Worm (Caenorhabditis elegans) whole organism, young adult: ENCODE measurements around the gene lgc-48.

Experiments used
- B0035.1 ChIP-seq: sonication (generic microtip); optimal IDR thresholded peaks from 2 replicates; lab custom pipeline; 2016; ENCODE audit warnings: missing genetic modification characterization, mild to moderate bottlenecking, missing compliant biosample characterization, missing genotype, missing genetic modification reagents
- B0336.3 ChIP-seq: fragments of 200-800 bp; sonication (Bioruptor generic); IDR thresholded peaks from 2 replicates; pipeline ENCODE4 v1.3.6; 2022; ENCODE audit warnings: missing genetic modification characterization, missing compliant biosample characterization
- F39B2.1 ChIP-seq: fragments of 200-800 bp; sonication (Bioruptor generic); IDR thresholded peaks from 2 replicates; pipeline ENCODE4 v1.3.6; 2022; ENCODE audit warnings: missing genetic modification reagents, missing genetic modification characterization, missing compliant biosample characterization
- F57C9.4 ChIP-seq: sonication (generic microtip); optimal IDR thresholded peaks from 2 replicates; lab custom pipeline; 2017; ENCODE audit warnings: mild to moderate bottlenecking, missing genetic modification characterization, missing compliant biosample characterization
- K12H6.12 ChIP-seq: fragments of 200-800 bp; sonication (Bioruptor generic); optimal IDR thresholded peaks from 2 replicates; lab custom pipeline; 2018; ENCODE audit warnings: mild to moderate bottlenecking, missing genetic modification characterization, missing compliant biosample characterization
- T07F8.4 ChIP-seq: sonication (generic microtip); optimal IDR thresholded peaks from 2 replicates; lab custom pipeline; 2016; ENCODE audit warnings: mild to moderate bottlenecking, missing genetic modification characterization, moderate library complexity, missing compliant biosample characterization
- Y56A3A.18 ChIP-seq: fragments of 200-800 bp; sonication (Bioruptor generic); IDR thresholded peaks from 2 replicates; pipeline ENCODE4 v1.3.6; 2022; ENCODE audit warnings: missing genetic modification reagents, missing genetic modification characterization, missing compliant biosample characterization
- ama-1 ChIP-seq, 3 experiments: fragments of 150-350 bp in 1 of 3; sonication (generic microtip) in 2 of 3; optimal IDR thresholded peaks; 2 replicates each; lab custom pipeline; 2014 to 2018; ENCODE audit warnings: missing biosample characterization in 2 of 3, missing genetic modification characterization in 2 of 3, missing genetic modification reagents in 2 of 3
- aptf-2 ChIP-seq: fragments of 200-800 bp; sonication (Bioruptor generic); conservative IDR thresholded peaks from 2 replicates; pipeline ENCODE4 v1.3.6; 2022; ENCODE audit warnings: missing genetic modification reagents, missing genetic modification characterization, missing compliant biosample characterization
- atf-7 ChIP-seq: sonication (generic microtip); optimal IDR thresholded peaks from 2 replicates; lab custom pipeline; 2017; ENCODE audit warnings: mild to moderate bottlenecking, missing genetic modification characterization, missing compliant biosample characterization
- athp-1 ChIP-seq: sonication (generic microtip); optimal IDR thresholded peaks from 2 replicates; lab custom pipeline; 2017; ENCODE audit warnings: mild to moderate bottlenecking, missing genetic modification characterization, missing compliant biosample characterization
- ceh-100 ChIP-seq: fragments of 200-800 bp; sonication (Bioruptor generic); IDR thresholded peaks from 2 replicates; pipeline ENCODE4 v1.3.6; 2022; ENCODE audit warnings: missing genetic modification reagents, missing genetic modification characterization, missing compliant biosample characterization
- ceh-27 ChIP-seq: fragments of 200-800 bp; sonication (Bioruptor generic); optimal IDR thresholded peaks from 2 replicates; lab custom pipeline; 2018; ENCODE audit warnings: mild to moderate bottlenecking, missing genetic modification characterization, moderate library complexity, missing compliant biosample characterization
- ceh-40 ChIP-seq: fragments of 200-800 bp; sonication (Bioruptor generic); IDR thresholded peaks from 2 replicates; pipeline ENCODE4 v1.3.6; 2022; ENCODE audit warnings: missing genetic modification characterization, missing compliant biosample characterization
- dpff-1 ChIP-seq: sonication (generic microtip); optimal IDR thresholded peaks from 2 replicates; lab custom pipeline; 2017; ENCODE audit warnings: mild to moderate bottlenecking, missing genetic modification characterization, missing compliant biosample characterization
- ets-4 ChIP-seq: fragments of 200-800 bp; sonication (Bioruptor generic); optimal IDR thresholded peaks from 2 replicates; lab custom pipeline; 2018; ENCODE audit warnings: mild to moderate bottlenecking, missing genetic modification characterization, missing compliant biosample characterization
- him-1 ChIP-seq: sonication (generic microtip); optimal IDR thresholded peaks from 2 replicates; lab custom pipeline; 2016; ENCODE audit warnings: missing genotype, missing genetic modification reagents, missing genetic modification characterization, missing compliant biosample characterization
- hmg-1.2 ChIP-seq: fragments of 200-800 bp; sonication (Bioruptor generic); IDR thresholded peaks from 2 replicates; pipeline ENCODE4 v1.3.6; 2022; ENCODE audit warnings: missing genetic modification reagents, missing genetic modification characterization, missing compliant biosample characterization
- lin-26 ChIP-seq: fragments of 200-800 bp; sonication (Bioruptor generic); IDR thresholded peaks from 2 replicates; pipeline ENCODE4 v1.3.6; 2022; ENCODE audit warnings: missing genetic modification reagents, missing genetic modification characterization, missing compliant biosample characterization
- lin-54 ChIP-seq: fragments of 200-800 bp; sonication (Bioruptor generic); optimal IDR thresholded peaks from 2 replicates; lab custom pipeline; 2018; ENCODE audit warnings: mild to moderate bottlenecking, missing genetic modification characterization, missing compliant biosample characterization
- mcd-1 ChIP-seq: fragments of 200-800 bp; sonication (Bioruptor generic); IDR thresholded peaks from 2 replicates; pipeline ENCODE4 v1.3.6; 2022; ENCODE audit warnings: missing genetic modification reagents, missing genetic modification characterization, missing compliant biosample characterization
- mel-28 ChIP-seq: sonication (generic microtip); optimal IDR thresholded peaks from 2 replicates; lab custom pipeline; 2016; ENCODE audit warnings: borderline replicate concordance, mild to moderate bottlenecking, missing genetic modification characterization, missing compliant biosample characterization
- nfyb-1 ChIP-seq: fragments of 200-800 bp; sonication (Bioruptor generic); IDR thresholded peaks from 2 replicates; pipeline ENCODE4 v1.3.6; 2022; ENCODE audit warnings: missing genetic modification reagents, missing genetic modification characterization, missing compliant biosample characterization
- nhr-179 ChIP-seq: sonication (generic microtip); optimal IDR thresholded peaks from 2 replicates; lab custom pipeline; 2016; ENCODE audit warnings: mild to moderate bottlenecking, missing genetic modification characterization, missing compliant biosample characterization
- nhr-80 ChIP-seq: sonication (generic microtip); optimal IDR thresholded peaks from 2 replicates; lab custom pipeline; 2016; ENCODE audit warnings: missing genetic modification characterization, missing compliant biosample characterization
- repo-1 ChIP-seq: sonication (generic microtip); optimal IDR thresholded peaks from 2 replicates; lab custom pipeline; 2017; ENCODE audit warnings: mild to moderate bottlenecking, missing genetic modification characterization, missing compliant biosample characterization
- rpc-1 ChIP-seq, 2 experiments: fragments of 150-350 bp in 1 of 2; sonication (generic microtip) in 1 of 2; optimal IDR thresholded peaks; 2 replicates each; lab custom pipeline; 2014 to 2018; ENCODE audit warnings: missing biosample characterization in 1 of 2, missing genetic modification characterization in 1 of 2, missing genetic modification reagents in 1 of 2, missing genotype in 1 of 2
- sea-2 ChIP-seq: fragments of 200-800 bp; sonication (Bioruptor generic); IDR thresholded peaks from 2 replicates; pipeline ENCODE4 v1.3.6; 2022; ENCODE audit warnings: missing genetic modification characterization, missing compliant biosample characterization
- snpc-4 ChIP-seq, 5 experiments: fragments of 150-350 bp in 1 of 5; sonication (generic microtip) in 4 of 5; optimal IDR thresholded peaks; 2 replicates each; lab custom pipeline; 2014 to 2018; ENCODE audit warnings: missing genetic modification characterization in 5 of 5, missing biosample characterization in 3 of 5, antibody characterized with exemption in 2 of 5, mild to moderate bottlenecking in 2 of 5, missing compliant biosample characterization in 2 of 5, missing genotype in 2 of 5, moderate library complexity in 2 of 5, missing genetic modification reagents in 1 of 5
- tbp1 ChIP-seq: fragments of 200-800 bp; sonication (Bioruptor generic); optimal IDR thresholded peaks from 2 replicates; lab custom pipeline; 2018; ENCODE audit warnings: mild to moderate bottlenecking, missing genetic modification characterization, missing compliant biosample characterization
- tbx-9 ChIP-seq: sonication (generic microtip); optimal IDR thresholded peaks from 2 replicates; lab custom pipeline; 2016; ENCODE audit warnings: borderline replicate concordance, missing genetic modification characterization, inconsistent platforms, missing compliant biosample characterization
- xnd-1 ChIP-seq: sonication (generic microtip); optimal IDR thresholded peaks from 2 replicates; lab custom pipeline; 2016; ENCODE audit warnings: missing genotype, missing genetic modification reagents, missing genetic modification characterization, missing compliant biosample characterization
- ztf-26 ChIP-seq: sonication (generic microtip); optimal IDR thresholded peaks from 2 replicates; lab custom pipeline; 2017; ENCODE audit warnings: missing genetic modification characterization, missing compliant biosample characterization

lgc-48 gene

ce11 chrV:13333386-13334180 lies 6.5 kb upstream of the lgc-48 start, which contains the start of gene nhr-168:
Gene nhr-168 (minus strand): TSS chrV:13333871.
- TF ChIP-seq aptf-2 (no peak), nhr-80 (tag; lab: Kevin White, UChicago) (peak; percentile 62)

- TF ChIP-seq lin-54 (GFP tag; lab: Kevin White, UChicago) (no peak), atf-7 (tag; lab: Kevin White, UChicago) (no peak), nhr-179 (no peak), hmg-1.2 (no peak), ets-4 (no peak), Y56A3A.18 (GFP tag; lab: Robert Waterston, UW) (no peak), K12H6.12 (tag; lab: Kevin White, UChicago) (no peak), lin-26 (GFP tag; lab: Robert Waterston, UW) (no peak), ztf-26 (tag; lab: Kevin White, UChicago) (no peak), xnd-1 (tag; lab: Kevin White, UChicago) (no peak), B0035.1 (tag; lab: Kevin White, UChicago) (no peak), ceh-27 (GFP tag; lab: Kevin White, UChicago) (no peak)
- TF ChIP-seq, all 124 proteins: peak for 0
Measured at ce11 chrV:13334447-13334846, 5.6 kb upstream of the lgc-48 start.

- TF ChIP-seq F39B2.1 (GFP tag; lab: Robert Waterston, UW) (no peak), dpff-1 (tag; lab: Kevin White, UChicago) (no peak), tbp1 (GFP tag; lab: Kevin White, UChicago) (no peak), athp-1 (tag; lab: Kevin White, UChicago) (no peak), ceh-40 (GFP tag; lab: Robert Waterston, UW) (no peak), him-1 (no peak), snpc-4 (GFP tag; optimal IDR thresholded peaks at IDR 0.05; lab: Kevin White, UChicago) (no peak), snpc-4 (tag; optimal IDR thresholded peaks at IDR 0.05; lab: Kevin White, UChicago) (no peak)
Measured at ce11 chrV:13335883-13336419, 4.1 kb upstream of the lgc-48 start, which contains the start of gene C50B6.9. Gene C50B6.9 (plus strand): TSS chrV:13336369.

- TF ChIP-seq T07F8.4 (tag; lab: Kevin White, UChicago) (no peak), hmg-1.2 (no peak), mel-28 (no peak), ceh-100 (GFP tag; lab: Robert Waterston, UW) (no peak), rpc-1 (optimal IDR thresholded peaks at IDR 0.05; lab: Kevin White, UChicago) (no peak), rpc-1 (tag; optimal IDR thresholded peaks at IDR 0.05; lab: Kevin White, UChicago) (no peak), sea-2 (GFP tag; lab: Robert Waterston, UW) (no peak), mcd-1 (GFP tag; lab: Robert Waterston, UW) (no peak), atf-7 (tag; lab: Kevin White, UChicago) (no peak), ama-1 (optimal IDR thresholded peaks at IDR 0.05; lab: Kevin White, UChicago) (no peak), ama-1 (GFP tag; optimal IDR thresholded peaks at IDR 0.05; lab: Kevin White, UChicago) (no peak), B0336.3 (no peak), nfyb-1 (no peak), tbx-9 (tag; lab: Kevin White, UChicago) (no peak), F57C9.4 (tag; lab: Kevin White, UChicago) (no peak), ceh-40 (GFP tag; lab: Robert Waterston, UW) (no peak), repo-1 (tag; lab: Kevin White, UChicago) (no peak)
Measured at ce11 chrV:13338037-13338436, 2.0 kb upstream of the lgc-48 start.
